Fruit fly (Drosophila melanogaster) Kc167 (cell line): ENCODE data around the gene Eig71Ef.

Experiments used
- Myc ChIP-seq: fragments of >200 bp; optimal IDR thresholded peaks from 2 replicates; lab custom pipeline; 2017; ENCODE audit warnings: missing external identifiers
- Sin3A ChIP-seq: fragments of >200 bp; optimal IDR thresholded peaks from 2 replicates; lab custom pipeline; 2018; ENCODE audit warnings: missing external identifiers
- ttk ChIP-seq: sonication (Bioruptor generic); optimal IDR thresholded peaks from 2 replicates; lab custom pipeline; 2017; ENCODE audit warnings: missing external identifiers

DNA sequence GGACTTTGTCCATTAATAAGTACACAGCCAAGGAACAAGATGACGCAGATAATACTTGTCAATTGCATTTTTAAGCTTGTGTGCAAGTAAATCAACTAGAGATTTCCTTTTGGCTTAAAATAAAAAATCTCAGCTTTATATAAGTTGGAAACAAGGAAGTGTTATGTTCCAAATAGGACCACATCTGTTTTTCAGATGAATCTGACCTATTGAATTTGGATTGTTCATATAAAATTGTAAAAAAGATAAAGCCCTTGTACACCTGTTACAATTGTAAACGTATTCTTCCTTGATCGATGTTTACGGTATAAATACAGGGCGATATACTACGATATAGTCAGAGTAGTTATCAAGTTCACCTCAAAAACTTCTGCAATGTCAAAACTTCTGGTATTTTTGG, at the start of gene Eig71Ef, which contains the start of gene Eig71Eg:
- no peak for TF ChIP-seq Sin3A (lab: Kevin White, UChicago)
- no peak for TF ChIP-seq Myc (lab: Kevin White, UChicago)
- TF ChIP-seq ttk (lab: Kevin White, UChicago), result no peak
